Worm (Caenorhabditis elegans) whole organism, L4 larva: ENCODE measurements around the gene C16C8.9.
A peak's percentile ranks its signal among the peaks of the same experiment; 100 is the strongest.

ENCODE experiments used
- F10B5.3 ChIP-seq: sonication (generic microtip); optimal IDR thresholded peaks from 2 replicates; lab custom pipeline; 2016; ENCODE audit warnings: mild to moderate bottlenecking, missing genetic modification characterization, missing compliant biosample characterization
- F26F4.8 ChIP-seq: fragments of 200-800 bp; sonication (Bioruptor generic); conservative IDR thresholded peaks from 2 replicates; pipeline ENCODE4 v1.3.6; 2022; ENCODE audit warnings: missing genetic modification characterization, missing compliant biosample characterization
- F37D6.2 ChIP-seq: sonication (generic microtip); optimal IDR thresholded peaks from 2 replicates; lab custom pipeline; 2016; ENCODE audit warnings: mild to moderate bottlenecking, missing genetic modification characterization, missing compliant biosample characterization
- F49E8.2 ChIP-seq: sonication (generic microtip); optimal IDR thresholded peaks from 2 replicates; lab custom pipeline; 2016; ENCODE audit warnings: missing compliant biosample characterization, mild to moderate bottlenecking, missing genetic modification characterization, borderline replicate concordance
- T20F7.1 ChIP-seq: fragments of 200-800 bp; sonication (Bioruptor generic); optimal IDR thresholded peaks from 2 replicates; lab custom pipeline; 2018; ENCODE audit warnings: mild to moderate bottlenecking, missing genetic modification characterization, missing compliant biosample characterization
- T26A8.4 ChIP-seq: fragments of 200-800 bp; sonication (Bioruptor generic); IDR thresholded peaks from 2 replicates; pipeline ENCODE4 v1.3.6; 2022; ENCODE audit warnings: missing genetic modification characterization, missing compliant biosample characterization
- Y75B8A.6 ChIP-seq: fragments of 200-800 bp; sonication (Bioruptor generic); IDR thresholded peaks from 2 replicates; pipeline ENCODE4 v1.3.6; 2022; ENCODE audit warnings: missing genetic modification reagents, missing genetic modification characterization, missing compliant biosample characterization
- ZK337.2 ChIP-seq: fragments of 200-800 bp; sonication (Bioruptor generic); IDR thresholded peaks from 2 replicates; pipeline ENCODE4 v1.3.6; 2022; ENCODE audit warnings: missing genetic modification reagents, missing genetic modification characterization, missing compliant biosample characterization
- aha-1 ChIP-seq: fragments of 150-350 bp; peaks from one replicate; lab custom pipeline; 2014; ENCODE audit warnings: missing biosample characterization, missing genetic modification characterization
- aly-2 ChIP-seq: sonication (generic microtip); optimal IDR thresholded peaks from 2 replicates; lab custom pipeline; 2018; ENCODE audit warnings: missing biosample characterization, missing genetic modification characterization
- ceh-20 ChIP-seq: fragments of 200-800 bp; sonication (Bioruptor generic); IDR thresholded peaks from 2 replicates; pipeline ENCODE4 v1.3.6; 2022; ENCODE audit warnings: missing genetic modification reagents, missing genetic modification characterization, missing compliant biosample characterization
- ceh-62 ChIP-seq: sonication (generic microtip); optimal IDR thresholded peaks from 2 replicates; lab custom pipeline; 2017; ENCODE audit warnings: missing biosample characterization, missing genetic modification characterization
- daf-19 ChIP-seq: fragments of 200-800 bp; sonication (Bioruptor generic); conservative IDR thresholded peaks from 2 replicates; pipeline ENCODE4 v1.3.6; 2022; ENCODE audit warnings: missing genetic modification characterization, missing compliant biosample characterization
- dmd-6 ChIP-seq: fragments of 200-800 bp; sonication (Bioruptor generic); IDR thresholded peaks from 2 replicates; pipeline ENCODE4 v1.3.6; 2022; ENCODE audit warnings: missing genetic modification reagents, missing genetic modification characterization, missing compliant biosample characterization
- dmd-8 ChIP-seq: fragments of 200-800 bp; sonication (Bioruptor generic); IDR thresholded peaks from 2 replicates; pipeline ENCODE4 v1.3.6; 2022; ENCODE audit warnings: missing genetic modification characterization, missing compliant biosample characterization
- dmd-9 ChIP-seq: fragments of 200-800 bp; sonication (Bioruptor generic); IDR thresholded peaks from 2 replicates; pipeline ENCODE4 v1.3.6; 2022; ENCODE audit warnings: missing genetic modification reagents, missing genetic modification characterization, missing compliant biosample characterization
- duxl-1 ChIP-seq: sonication (generic microtip); optimal IDR thresholded peaks from 2 replicates; lab custom pipeline; 2016; ENCODE audit warnings: mild to moderate bottlenecking, missing genetic modification characterization, moderate library complexity, missing compliant biosample characterization; ENCODE audit not compliant: poor library complexity
- fkh-10 ChIP-seq: fragments of 150-350 bp; optimal IDR thresholded peaks from 2 replicates; lab custom pipeline; 2014; ENCODE audit warnings: missing biosample characterization, missing genetic modification reagents, missing genetic modification characterization
- fos-1 ChIP-seq: fragments of 150-350 bp; optimal IDR thresholded peaks from 2 replicates; lab custom pipeline; 2014; ENCODE audit warnings: missing biosample characterization, missing genetic modification characterization
- hif-1 ChIP-seq, 2 experiments: sonication (generic microtip); optimal IDR thresholded peaks; 2 replicates each; lab custom pipeline; 2016 to 2017; ENCODE audit warnings: missing compliant biosample characterization in 2 of 2, missing genetic modification characterization in 2 of 2, missing genetic modification reagents in 2 of 2, missing genotype in 2 of 2, mild to moderate bottlenecking in 1 of 2
- hlh-11 ChIP-seq: fragments of 200-800 bp; sonication (Bioruptor generic); optimal IDR thresholded peaks from 2 replicates; lab custom pipeline; 2018; ENCODE audit warnings: mild to moderate bottlenecking, missing genetic modification characterization, missing compliant biosample characterization
- hmg-1.1 ChIP-seq: fragments of 200-800 bp; sonication (Bioruptor generic); IDR thresholded peaks from 2 replicates; pipeline ENCODE4 v1.3.6; 2022; ENCODE audit warnings: missing genetic modification reagents, missing genetic modification characterization, missing compliant biosample characterization
- jun-1 ChIP-seq: fragments of 150-350 bp; optimal IDR thresholded peaks from 2 replicates; lab custom pipeline; 2014; ENCODE audit warnings: missing biosample characterization, missing genetic modification reagents, missing genetic modification characterization
- lin-1 ChIP-seq: fragments of 200-800 bp; sonication (Bioruptor generic); IDR thresholded peaks from 2 replicates; pipeline ENCODE4 v1.3.6; 2022; ENCODE audit warnings: missing genetic modification reagents, missing genetic modification characterization, missing compliant biosample characterization
- lin-13 ChIP-seq: fragments of 150-350 bp; optimal IDR thresholded peaks from 2 replicates; lab custom pipeline; 2014; ENCODE audit warnings: missing biosample characterization, missing genetic modification reagents, missing genetic modification characterization
- lin-15B ChIP-seq: fragments of 150-350 bp; sonication (generic microtip); optimal IDR thresholded peaks from 3 replicates; lab custom pipeline; 2014; ENCODE audit warnings: missing biosample characterization, missing genetic modification characterization
- lin-29 ChIP-seq: fragments of 200-800 bp; sonication (Bioruptor generic); IDR thresholded peaks from 2 replicates; pipeline ENCODE4 v1.3.6; 2022; ENCODE audit warnings: missing genetic modification reagents, missing genetic modification characterization, missing compliant biosample characterization
- lsy-2 ChIP-seq, 2 experiments: fragments of 150-350 bp in 1 of 2; sonication (generic microtip) in 1 of 2; optimal IDR thresholded peaks; 2 replicates each; lab custom pipeline; 2014 to 2017; ENCODE audit warnings: missing biosample characterization in 2 of 2, missing genetic modification characterization in 2 of 2
- nhr-102 ChIP-seq: sonication (generic microtip); optimal IDR thresholded peaks from 2 replicates; lab custom pipeline; 2016; ENCODE audit warnings: mild to moderate bottlenecking, missing genetic modification characterization, moderate library complexity, missing compliant biosample characterization
- nhr-11 ChIP-seq: fragments of 150-350 bp; optimal IDR thresholded peaks from 2 replicates; lab custom pipeline; 2014; ENCODE audit warnings: missing biosample characterization, missing genetic modification characterization
- nhr-28 ChIP-seq: fragments of 150-350 bp; optimal IDR thresholded peaks from 2 replicates; lab custom pipeline; 2014; ENCODE audit warnings: missing biosample characterization, missing genetic modification characterization
- nhr-41 ChIP-seq: fragments of 200-800 bp; sonication (Bioruptor generic); IDR thresholded peaks from 2 replicates; pipeline ENCODE4 v1.3.6; 2022; ENCODE audit warnings: missing genetic modification reagents, missing genetic modification characterization, missing compliant biosample characterization
- nhr-48 ChIP-seq: sonication (generic microtip); optimal IDR thresholded peaks from 2 replicates; lab custom pipeline; 2016; ENCODE audit warnings: mild to moderate bottlenecking, missing genetic modification characterization, missing compliant biosample characterization
- nhr-76 ChIP-seq: fragments of 150-350 bp; optimal IDR thresholded peaks from 2 replicates; lab custom pipeline; 2014; ENCODE audit warnings: missing biosample characterization, missing genetic modification characterization
- php-3 ChIP-seq: fragments of 200-800 bp; sonication (Bioruptor generic); IDR thresholded peaks from 2 replicates; pipeline ENCODE4 v1.3.6; 2022; ENCODE audit warnings: missing genetic modification reagents, missing genetic modification characterization, missing compliant biosample characterization
- sdz-12 ChIP-seq: fragments of 200-800 bp; sonication (Bioruptor generic); optimal IDR thresholded peaks from 2 replicates; lab custom pipeline; 2018; ENCODE audit warnings: mild to moderate bottlenecking, missing genetic modification characterization, missing compliant biosample characterization
- snpc-4 ChIP-seq: fragments of 150-350 bp; optimal IDR thresholded peaks from 2 replicates; lab custom pipeline; 2014; ENCODE audit warnings: missing biosample characterization, missing genetic modification characterization
- tag-97 ChIP-seq: fragments of 200-800 bp; sonication (Bioruptor generic); IDR thresholded peaks from 2 replicates; pipeline ENCODE4 v1.3.6; 2022; ENCODE audit warnings: missing genetic modification characterization, missing compliant biosample characterization
- unc-62 ChIP-seq, 3 experiments: fragments of 150-350 bp in 1 of 3; sonication (generic microtip); optimal IDR thresholded peaks in 2 of 3; peaks in 1 of 3; 1 replicate in 1 of 3; 2 replicates in 2 of 3; lab custom pipeline; 2014 to 2017; ENCODE audit warnings: missing biosample characterization in 3 of 3, missing genetic modification characterization in 3 of 3, missing genetic modification reagents in 3 of 3, missing genotype in 1 of 3
- zag-1 ChIP-seq: fragments of 150-350 bp; optimal IDR thresholded peaks from 2 replicates; lab custom pipeline; 2014; ENCODE audit warnings: missing biosample characterization, missing genetic modification characterization
- zfp-2 ChIP-seq: sonication (generic microtip); optimal IDR thresholded peaks from 2 replicates; lab custom pipeline; 2016; ENCODE audit warnings: mild to moderate bottlenecking, missing genetic modification characterization, missing compliant biosample characterization
- ztf-7 ChIP-seq: fragments of 150-350 bp; optimal IDR thresholded peaks from 2 replicates; lab custom pipeline; 2014; ENCODE audit warnings: missing biosample characterization, missing genetic modification characterization

Gene C16C8.9

ce11 chrII:3444280-3444679 is 18.7 kb downstream of the C16C8.9 start, which contains the start of gene C16C8.4:
C16C8.4 (minus strand) TSS chrII:3444380.
- TF ChIP-seq nhr-11 (tag; lab: Kevin White, UChicago) (no peak), T26A8.4 (GFP tag; lab: Robert Waterston, UW) (no peak), aha-1 (tag; lab: Kevin White, UChicago) (peak; percentile 66), aly-2 (tag; lab: Kevin White, UChicago) (no peak)

DNA sequence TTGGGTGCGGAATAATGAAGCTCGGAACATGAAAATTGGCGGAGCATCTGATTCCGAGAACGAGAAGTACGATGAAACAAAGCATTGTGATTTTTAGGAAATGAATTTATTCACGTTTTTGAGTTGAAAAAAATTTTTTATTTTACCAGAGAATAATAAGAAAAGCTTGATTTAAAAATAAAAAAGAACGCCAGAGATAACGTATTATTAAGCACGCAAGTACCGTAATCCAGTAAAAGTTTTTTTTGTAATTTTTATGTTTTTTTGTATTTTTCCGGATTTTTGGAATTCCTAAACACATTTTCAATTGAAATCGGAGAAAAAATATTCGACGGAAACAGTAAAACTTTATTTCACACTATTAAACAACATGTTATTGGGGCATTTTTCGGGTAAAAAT is 19.8 kb downstream of the C16C8.9 start, which contains the start of gene C16C8.22:
C16C8.22 (minus strand) TSS at position 101 of the 400 bp plus-strand sequence.
- TF ChIP-seq nhr-28 (no peak), F10B5.3 (tag; lab: Kevin White, UChicago) (no peak), sdz-12 (GFP tag; lab: Kevin White, UChicago) (no peak)

DNA sequence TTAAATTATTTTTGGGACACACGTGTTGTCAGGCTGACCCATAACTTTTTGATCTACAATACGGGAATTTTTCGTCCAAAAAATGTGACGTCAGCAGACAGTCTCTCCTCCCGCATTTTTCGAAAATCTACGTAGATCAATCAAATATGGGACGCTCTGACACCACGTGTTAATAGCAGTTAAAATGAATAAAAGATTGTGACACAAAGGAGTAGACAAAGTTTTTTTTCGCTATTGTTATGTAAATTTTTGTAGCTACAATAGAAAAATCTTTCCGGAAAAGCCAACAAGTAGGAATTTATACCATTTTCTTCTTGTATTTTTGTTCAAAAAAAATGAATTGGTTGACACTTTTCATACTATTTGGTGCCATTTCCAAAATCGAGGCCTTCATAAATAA is 21.6 kb downstream of the C16C8.9 start, which contains the start of gene C16C8.27:
C16C8.27 (plus strand) TSS at position 301 of the 400 bp plus-strand sequence.
- no peak for TF ChIP-seq dmd-8 (GFP tag; lab: Robert Waterston, UW)
- TF ChIP-seq snpc-4 (tag; lab: Kevin White, UChicago) = no peak
- TF ChIP-seq unc-62 (GFP tag; optimal IDR thresholded peaks at IDR 0.05 in 1 of 2; lab: Kevin White, UChicago) = peak in 1 of 2 experiments; percentile 1
- no peak for TF ChIP-seq unc-62 (tag; optimal IDR thresholded peaks at IDR 0.05; lab: Kevin White, UChicago)
- no peak for TF ChIP-seq dmd-9
- no peak for TF ChIP-seq jun-1 (tag; lab: Kevin White, UChicago)
- no peak for TF ChIP-seq ceh-62 (tag; lab: Kevin White, UChicago)
- no peak for TF ChIP-seq aha-1 (tag; lab: Kevin White, UChicago)
- no peak for TF ChIP-seq hmg-1.1 (GFP tag; lab: Robert Waterston, UW)
- TF ChIP-seq ceh-20 (GFP tag; lab: Robert Waterston, UW) = no peak

DNA sequence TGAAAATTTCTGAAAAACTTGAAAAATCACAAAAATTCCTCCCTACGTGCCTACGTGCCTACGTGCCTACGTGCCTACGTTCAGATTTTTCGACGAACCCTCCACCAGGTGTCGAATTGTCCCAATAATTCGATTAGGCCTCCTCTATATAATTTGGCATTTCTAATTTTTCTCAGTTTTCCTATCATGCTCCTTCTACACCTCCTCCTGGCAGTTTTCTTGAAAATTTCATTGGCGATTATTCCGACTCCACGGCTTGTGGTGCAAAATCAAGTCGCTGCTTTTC is 22.4 kb downstream of the C16C8.9 start, which contains the start of gene C16C8.17:
C16C8.17 (plus strand) TSS at position 187 of the 286 bp plus-strand sequence.
- no peak for TF ChIP-seq ztf-7
- TF ChIP-seq hif-1 (tag; optimal IDR thresholded peaks at IDR 0.05; lab: Kevin White, UChicago) = no peak
- TF ChIP-seq daf-19 (GFP tag; lab: Robert Waterston, UW) = no peak
- TF ChIP-seq duxl-1 = no peak
- TF ChIP-seq zag-1 (tag; lab: Kevin White, UChicago) = no peak
- no peak for TF ChIP-seq nhr-102
- TF ChIP-seq nhr-41 (GFP tag; lab: Robert Waterston, UW) = no peak
- no peak for TF ChIP-seq F26F4.8 (GFP tag; lab: Robert Waterston, UW)
- TF ChIP-seq lin-15B (tag; lab: Kevin White, UChicago) = no peak
- TF ChIP-seq snpc-4 (tag; lab: Kevin White, UChicago) = no peak
- no peak for TF ChIP-seq dmd-6 (GFP tag; lab: Robert Waterston, UW)
- no peak for TF ChIP-seq hlh-11 (tag; lab: Kevin White, UChicago)
- no peak for TF ChIP-seq ceh-62 (tag; lab: Kevin White, UChicago)
- TF ChIP-seq nhr-48 (tag; lab: Kevin White, UChicago) = no peak
- TF ChIP-seq fos-1 (tag; lab: Kevin White, UChicago) = no peak
- no peak for TF ChIP-seq zfp-2 (tag; lab: Kevin White, UChicago)
- TF ChIP-seq lsy-2 (tag; optimal IDR thresholded peaks at IDR 0.05; lab: Kevin White, UChicago) = no peak
- no peak for TF ChIP-seq nhr-76 (tag; lab: Kevin White, UChicago)
- TF ChIP-seq, all 104 proteins: peak for 0

ce11 chrII:3439842-3440640 is 23.0 kb downstream of the C16C8.9 start:
- no peak for TF ChIP-seq fos-1 (tag; lab: Kevin White, UChicago)
- TF ChIP-seq dmd-6 (GFP tag; lab: Robert Waterston, UW) = peak; percentile 63
- no peak for TF ChIP-seq lin-1 (GFP tag; lab: Robert Waterston, UW)
- no peak for TF ChIP-seq T26A8.4 (GFP tag; lab: Robert Waterston, UW)
- no peak for TF ChIP-seq F49E8.2 (tag; lab: Kevin White, UChicago)
- no peak for TF ChIP-seq ZK337.2 (GFP tag; lab: Robert Waterston, UW)
- TF ChIP-seq hlh-11 (tag; lab: Kevin White, UChicago) = no peak
- TF ChIP-seq Y75B8A.6 (GFP tag; lab: Robert Waterston, UW) = no peak
- TF ChIP-seq php-3 (GFP tag; lab: Robert Waterston, UW) = 0 out of 2 replicates have a peak, but pooled peaks have one; percentile 22
- no peak for TF ChIP-seq lin-13
- no peak for TF ChIP-seq fkh-10 (GFP tag; lab: Kevin White, UChicago)
- no peak for TF ChIP-seq tag-97 (GFP tag; lab: Robert Waterston, UW)
- peak; percentile 60 for TF ChIP-seq nhr-28
- TF ChIP-seq ceh-20 (GFP tag; lab: Robert Waterston, UW) = no peak
- TF ChIP-seq F37D6.2 = no peak
- TF ChIP-seq T20F7.1 (GFP tag; lab: Kevin White, UChicago) = no peak
- no peak for TF ChIP-seq lin-29 (GFP tag; lab: Robert Waterston, UW)
